Fruit fly (Drosophila melanogaster) whole organism, embryonic: Measurements from ENCODE around the gene CG7860.

Experiments used
- Abd-B ChIP-seq: fragments of 200-800 bp; sonication (Bioruptor generic); optimal IDR thresholded peaks from 2 replicates; lab custom pipeline; 2018; ENCODE audit warnings: missing biosample characterization, mild to moderate bottlenecking, missing genetic modification characterization, moderate library complexity
- Aef1 ChIP-seq: fragments of 200-800 bp; sonication (Bioruptor generic); IDR thresholded peaks from 3 replicates; pipeline ENCODE4 v1.3.6; 2022; ENCODE audit warnings: missing biosample characterization, missing genetic modification characterization
- Antp ChIP-seq: fragments of 200-800 bp; sonication (Bioruptor generic); optimal IDR thresholded peaks from 3 replicates; lab custom pipeline; 2016; ENCODE audit warnings: missing biosample characterization, missing genetic modification characterization
- C15 ChIP-seq: fragments of 200-800 bp; sonication (Bioruptor generic); IDR thresholded peaks from 3 replicates; pipeline ENCODE4 v1.3.6; 2022; ENCODE audit warnings: missing biosample characterization, missing genetic modification characterization
- CG10274 ChIP-seq: fragments of 200-800 bp; sonication (Bioruptor generic); optimal IDR thresholded peaks from 3 replicates; lab custom pipeline; 2017; ENCODE audit warnings: missing biosample characterization, mild to moderate bottlenecking, missing genetic modification characterization
- CG10654 ChIP-seq: fragments of 200-800 bp; sonication (Bioruptor generic); optimal IDR thresholded peaks from 2 replicates; lab custom pipeline; 2016; ENCODE audit warnings: missing biosample characterization, missing genetic modification characterization
- CG10979 ChIP-seq: fragments of 200-800 bp; sonication (Bioruptor generic); optimal IDR thresholded peaks from 2 replicates; lab custom pipeline; 2018; ENCODE audit warnings: missing biosample characterization, mild to moderate bottlenecking, missing genetic modification characterization, moderate library complexity
- CG11085 ChIP-seq: fragments of 200-800 bp; sonication (Bioruptor generic); IDR thresholded peaks from 2 replicates; pipeline ENCODE4 v1.3.6; 2022; ENCODE audit warnings: missing biosample characterization, missing genetic modification characterization
- CG11560 ChIP-seq: fragments of 200-800 bp; sonication (Bioruptor generic); IDR thresholded peaks from 3 replicates; pipeline ENCODE4 v1.3.6; 2022; ENCODE audit warnings: missing biosample characterization, missing genetic modification characterization
- CG13296 ChIP-seq: fragments of 200-800 bp; sonication (Bioruptor generic); optimal IDR thresholded peaks from 3 replicates; lab custom pipeline; 2018; ENCODE audit warnings: missing biosample characterization, mild to moderate bottlenecking, missing genetic modification characterization
- CG15011 ChIP-seq: fragments of 200-800 bp; sonication (Bioruptor generic); optimal IDR thresholded peaks from 3 replicates; lab custom pipeline; 2018; ENCODE audit warnings: missing biosample characterization, mild to moderate bottlenecking, missing genetic modification characterization
- CG1602 ChIP-seq: fragments of 200-800 bp; sonication (Bioruptor generic); optimal IDR thresholded peaks from 3 replicates; lab custom pipeline; 2016; ENCODE audit warnings: missing biosample characterization, missing genetic modification characterization
- CG16779 ChIP-seq: fragments of 200-800 bp; sonication (Bioruptor generic); IDR thresholded peaks from 2 replicates; pipeline ENCODE4 v1.3.6; 2022; ENCODE audit warnings: missing biosample characterization, missing genetic modification characterization
- CG17359 ChIP-seq: fragments of 200-800 bp; sonication (Bioruptor generic); optimal IDR thresholded peaks from 3 replicates; lab custom pipeline; 2018; ENCODE audit warnings: missing biosample characterization, mild to moderate bottlenecking, missing genetic modification characterization, moderate library complexity
- CG2120 ChIP-seq: fragments of 200-800 bp; sonication (Bioruptor generic); optimal IDR thresholded peaks from 3 replicates; lab custom pipeline; 2016; ENCODE audit warnings: missing biosample characterization, missing genetic modification characterization
- CG34422 ChIP-seq: fragments of 200-800 bp; sonication (Bioruptor generic); IDR thresholded peaks from 3 replicates; pipeline ENCODE4 v1.3.6; 2022; ENCODE audit warnings: missing biosample characterization, missing genetic modification characterization
- CG4328 ChIP-seq: fragments of 200-800 bp; sonication (Bioruptor generic); optimal IDR thresholded peaks from 3 replicates; lab custom pipeline; 2017; ENCODE audit warnings: missing biosample characterization, missing genetic modification reagents, missing genetic modification characterization
- CG4617 ChIP-seq: fragments of 200-800 bp; sonication (Bioruptor generic); optimal IDR thresholded peaks from 3 replicates; lab custom pipeline; 2016; ENCODE audit warnings: missing biosample characterization, missing genetic modification characterization, borderline replicate concordance
- CG4854 ChIP-seq: fragments of 200-800 bp; sonication (Bioruptor generic); optimal IDR thresholded peaks from 2 replicates; lab custom pipeline; 2016; ENCODE audit warnings: missing biosample characterization, missing genetic modification characterization, inconsistent platforms
- CG7556 ChIP-seq: fragments of 200-800 bp; sonication (Bioruptor generic); optimal IDR thresholded peaks from 2 replicates; lab custom pipeline; 2017; ENCODE audit warnings: missing biosample characterization, mild to moderate bottlenecking, missing genetic modification characterization
- CG7928 ChIP-seq: fragments of 200-800 bp; sonication (Bioruptor generic); optimal IDR thresholded peaks from 2 replicates; lab custom pipeline; 2017; ENCODE audit warnings: missing biosample characterization, mild to moderate bottlenecking, missing genetic modification characterization
- CG9876 ChIP-seq: fragments of 200-800 bp; sonication (Bioruptor generic); optimal IDR thresholded peaks from 2 replicates; lab custom pipeline; 2016; ENCODE audit warnings: missing biosample characterization, missing genetic modification characterization
- CHES-1-like ChIP-seq: fragments of 200-800 bp; sonication (Bioruptor generic); optimal IDR thresholded peaks from 2 replicates; lab custom pipeline; 2016; ENCODE audit warnings: missing biosample characterization, missing genetic modification characterization
- Camta ChIP-seq: fragments of 200-800 bp; sonication (Bioruptor generic); optimal IDR thresholded peaks from 2 replicates; lab custom pipeline; 2016; ENCODE audit warnings: missing biosample characterization, missing genetic modification characterization
- Doc3 ChIP-seq: fragments of 200-800 bp; sonication (Bioruptor generic); IDR thresholded peaks from 3 replicates; pipeline ENCODE4 v1.3.6; 2022; ENCODE audit warnings: missing biosample characterization, missing genetic modification characterization; ENCODE audit not compliant: partially characterized antibody
- HLH4C ChIP-seq: fragments of 200-800 bp; sonication (Bioruptor generic); IDR thresholded peaks from 3 replicates; pipeline ENCODE4 v1.3.6; 2022; ENCODE audit warnings: missing biosample characterization, missing genetic modification characterization; ENCODE audit not compliant: partially characterized antibody
- Hr3 ChIP-seq: fragments of 200-800 bp; sonication (Bioruptor generic); optimal IDR thresholded peaks from 3 replicates; lab custom pipeline; 2016; ENCODE audit warnings: missing biosample characterization, missing genetic modification characterization
- MESR4 ChIP-seq: fragments of 200-800 bp; sonication (Bioruptor generic); optimal IDR thresholded peaks from 2 replicates; lab custom pipeline; 2018; ENCODE audit warnings: missing biosample characterization, mild to moderate bottlenecking, missing genetic modification characterization, moderate library complexity
- NC2α ChIP-seq: fragments of 200-800 bp; sonication (Bioruptor generic); optimal IDR thresholded peaks from 2 replicates; lab custom pipeline; 2016; ENCODE audit warnings: missing biosample characterization, missing genetic modification characterization
- Opbp ChIP-seq: fragments of 200-800 bp; sonication (Bioruptor generic); IDR thresholded peaks from 3 replicates; pipeline ENCODE4 v1.3.6; 2022; ENCODE audit warnings: missing biosample characterization, missing genetic modification characterization; ENCODE audit not compliant: partially characterized antibody
- Ravus ChIP-seq: fragments of 200-800 bp; sonication (Bioruptor generic); IDR thresholded peaks from 2 replicates; pipeline ENCODE4 v1.3.6; 2022; ENCODE audit warnings: missing biosample characterization, missing genetic modification characterization
- Xbp1 ChIP-seq: fragments of 200-800 bp; sonication (Bioruptor generic); optimal IDR thresholded peaks from 3 replicates; lab custom pipeline; 2016; ENCODE audit warnings: missing biosample characterization, mild to moderate bottlenecking, missing genetic modification characterization
- ab ChIP-seq: fragments of 200-800 bp; sonication (Bioruptor generic); optimal IDR thresholded peaks from 2 replicates; lab custom pipeline; 2016; ENCODE audit warnings: missing biosample characterization, missing genetic modification characterization
- ato ChIP-seq: fragments of 200-800 bp; sonication (Bioruptor generic); IDR thresholded peaks from 2 replicates; pipeline ENCODE4 v1.3.6; 2022; ENCODE audit warnings: missing biosample characterization, missing genetic modification characterization; ENCODE audit not compliant: partially characterized antibody
- bbx ChIP-seq: fragments of 200-800 bp; sonication (Bioruptor generic); IDR thresholded peaks from 2 replicates; pipeline ENCODE4 v1.3.6; 2022; ENCODE audit warnings: missing biosample characterization, missing genetic modification characterization; ENCODE audit not compliant: partially characterized antibody
- crc ChIP-seq: fragments of 200-800 bp; sonication (Bioruptor generic); optimal IDR thresholded peaks from 2 replicates; lab custom pipeline; 2016; ENCODE audit warnings: missing biosample characterization, missing genetic modification characterization
- gce ChIP-seq: fragments of 200-800 bp; sonication (Bioruptor generic); IDR thresholded peaks from 3 replicates; pipeline ENCODE4 v1.3.6; 2022; ENCODE audit warnings: missing biosample characterization, missing genetic modification characterization
- gfzf ChIP-seq: fragments of 200-800 bp; sonication (Bioruptor generic); optimal IDR thresholded peaks from 2 replicates; lab custom pipeline; 2016; ENCODE audit warnings: missing biosample characterization, mild to moderate bottlenecking, missing genetic modification characterization, moderate library complexity
- hb ChIP-seq: fragments of 200-800 bp; sonication (Bioruptor generic); IDR thresholded peaks from 3 replicates; pipeline ENCODE4 v1.3.6; 2022; ENCODE audit warnings: missing biosample characterization, missing genetic modification characterization; ENCODE audit not compliant: partially characterized antibody
- hbn ChIP-seq: fragments of 200-800 bp; sonication (Bioruptor generic); IDR thresholded peaks from 2 replicates; pipeline ENCODE4 v1.3.6; 2022; ENCODE audit warnings: missing biosample characterization, missing genetic modification characterization; ENCODE audit not compliant: partially characterized antibody
- kah ChIP-seq: fragments of 200-800 bp; sonication (Bioruptor generic); optimal IDR thresholded peaks from 2 replicates; lab custom pipeline; 2018; ENCODE audit warnings: missing biosample characterization, mild to moderate bottlenecking, missing genetic modification characterization
- lbe ChIP-seq: fragments of 200-800 bp; sonication (Bioruptor generic); optimal IDR thresholded peaks from 2 replicates; lab custom pipeline; 2016; ENCODE audit warnings: missing biosample characterization, mild to moderate bottlenecking, missing genetic modification characterization
- maf-S ChIP-seq: fragments of 200-800 bp; sonication (Bioruptor generic); optimal IDR thresholded peaks from 2 replicates; lab custom pipeline; 2016; ENCODE audit warnings: missing biosample characterization, missing genetic modification characterization
- mld ChIP-seq: fragments of 200-800 bp; sonication (Bioruptor generic); IDR thresholded peaks from 3 replicates; pipeline ENCODE4 v1.3.6; 2022; ENCODE audit warnings: missing biosample characterization, missing genetic modification characterization; ENCODE audit not compliant: partially characterized antibody
- nerfin-2 ChIP-seq: fragments of 200-800 bp; sonication (Bioruptor generic); IDR thresholded peaks from 2 replicates; pipeline ENCODE4 v1.3.6; 2022; ENCODE audit warnings: missing biosample characterization, missing genetic modification characterization; ENCODE audit not compliant: partially characterized antibody
- sens ChIP-seq: fragments of 200-800 bp; sonication (Bioruptor generic); peaks from one replicate; lab custom pipeline; 2016; ENCODE audit warnings: missing biosample characterization, missing genetic modification characterization
- sug ChIP-seq: fragments of 200-800 bp; optimal IDR thresholded peaks from 2 replicates; lab custom pipeline; 2019; ENCODE audit warnings: missing biosample characterization, mild to moderate bottlenecking, missing genetic modification characterization, moderate library complexity
- ttk ChIP-seq: fragments of 200-800 bp; sonication (Bioruptor generic); IDR thresholded peaks from 2 replicates; pipeline ENCODE4 v2.1.2; 2022; ENCODE audit warnings: missing biosample characterization, missing genetic modification characterization
- unpg ChIP-seq: fragments of 200-800 bp; sonication (Bioruptor generic); optimal IDR thresholded peaks from 3 replicates; lab custom pipeline; 2018; ENCODE audit warnings: missing biosample characterization, mild to moderate bottlenecking, missing genetic modification characterization, moderate library complexity
- vfl ChIP-seq: fragments of 200-800 bp; sonication (Bioruptor generic); optimal IDR thresholded peaks from 2 replicates; lab custom pipeline; 2016; ENCODE audit warnings: missing biosample characterization, missing genetic modification characterization
- vnd ChIP-seq: fragments of 200-800 bp; sonication (Bioruptor generic); IDR thresholded peaks from 3 replicates; pipeline ENCODE4 v1.3.6; 2022; ENCODE audit warnings: missing biosample characterization, missing genetic modification characterization; ENCODE audit not compliant: partially characterized antibody
- zen2 ChIP-seq: fragments of 200-800 bp; sonication (Bioruptor generic); IDR thresholded peaks from 3 replicates; pipeline ENCODE4 v1.3.6; 2022; ENCODE audit warnings: missing biosample characterization, missing genetic modification characterization; ENCODE audit not compliant: partially characterized antibody

The CG7860 gene

DNA sequence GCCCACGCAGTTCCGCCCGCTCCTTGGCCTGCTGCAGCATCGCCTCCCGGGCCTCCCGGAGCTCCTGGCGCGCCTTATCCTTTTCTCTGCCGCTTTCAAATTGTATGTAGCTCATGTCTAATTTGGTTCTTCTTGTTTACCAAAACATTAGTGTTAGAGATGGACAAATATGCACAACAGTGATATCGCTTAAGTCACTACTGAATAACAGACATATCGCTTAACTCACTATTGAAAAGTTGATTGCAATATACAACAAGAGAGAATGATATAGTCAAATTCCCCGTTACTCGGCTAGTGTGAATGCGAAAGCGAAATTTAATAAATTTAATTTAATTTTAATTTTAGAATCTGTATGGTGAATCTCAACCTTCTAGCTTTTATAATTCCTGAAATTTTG lies 5.6 kb downstream of the CG7860 start, which contains the start of gene CG9213 (continued):
- TF ChIP-seq Abd-B = no peak
- no peak for TF ChIP-seq sug (tag; lab: Kevin White, UChicago)
- no peak for TF ChIP-seq ab (GFP tag; lab: Kevin White, UChicago)
- TF ChIP-seq CG11560 = no peak
- peak; percentile 23 for TF ChIP-seq Xbp1
- TF ChIP-seq bbx (GFP tag; lab: Robert Waterston, UW) = peak; percentile 72
- TF ChIP-seq vnd (GFP tag; lab: Robert Waterston, UW) = peak; percentile 72
- TF ChIP-seq CG2120 (GFP tag; lab: Kevin White, UChicago) = peak; percentile 25
- no peak for TF ChIP-seq lbe (GFP tag; lab: Kevin White, UChicago)
- TF ChIP-seq kah = no peak
- no peak for TF ChIP-seq CG17359
- no peak for TF ChIP-seq crc (GFP tag; lab: Kevin White, UChicago)
- TF ChIP-seq ttk (GFP tag; lab: Robert Waterston, UW) = no peak
- no peak for TF ChIP-seq gce (GFP tag; lab: Robert Waterston, UW)
- peak; percentile 7 for TF ChIP-seq sens
- TF ChIP-seq vfl (GFP tag; lab: Kevin White, UChicago) = no peak
- no peak for TF ChIP-seq CG13296
- no peak for TF ChIP-seq CG4617
- no peak for TF ChIP-seq CG4854 (GFP tag; lab: Kevin White, UChicago)
- no peak for TF ChIP-seq CG7556 (GFP tag; lab: Kevin White, UChicago)
- 0 out of 3 replicates have a peak, but pooled peaks have one; percentile 44 for TF ChIP-seq CG34422 (GFP tag; lab: Robert Waterston, UW)
- TF ChIP-seq maf-S (GFP tag; lab: Kevin White, UChicago) = no peak
- TF ChIP-seq NC2α (GFP tag; lab: Kevin White, UChicago) = no peak
- TF ChIP-seq CG10274 (GFP tag; lab: Kevin White, UChicago) = no peak
- TF ChIP-seq zen2 (GFP tag; lab: Robert Waterston, UW) = peak; percentile 58; the same call in 2 of the 3 replicates
- TF ChIP-seq hb (GFP tag; lab: Robert Waterston, UW) = peak; percentile 73
- no peak for TF ChIP-seq CG16779 (GFP tag; lab: Robert Waterston, UW)
- TF ChIP-seq hbn = peak; percentile 77
- no peak for TF ChIP-seq CG4328 (GFP tag; lab: Kevin White, UChicago)
- peak; percentile 12 for TF ChIP-seq CG9876 (GFP tag; lab: Kevin White, UChicago)
- TF ChIP-seq C15 = no peak
- TF ChIP-seq Camta (GFP tag; lab: Kevin White, UChicago) = no peak
- TF ChIP-seq CG7928 (GFP tag; lab: Kevin White, UChicago) = no peak
- TF ChIP-seq unpg (GFP tag; lab: Kevin White, UChicago) = no peak
- TF ChIP-seq CG10979 (tag; lab: Kevin White, UChicago) = no peak
- TF ChIP-seq CHES-1-like = no peak
- peak; percentile 86 for TF ChIP-seq Doc3 (GFP tag; lab: Robert Waterston, UW)
- TF ChIP-seq CG10654 (GFP tag; lab: Kevin White, UChicago) = no peak
- TF ChIP-seq MESR4 (GFP tag; lab: Kevin White, UChicago) = peak; percentile 40
- TF ChIP-seq Hr3 (GFP tag; lab: Kevin White, UChicago) = no peak
- TF ChIP-seq CG1602 (GFP tag; lab: Kevin White, UChicago) = no peak

DNA sequence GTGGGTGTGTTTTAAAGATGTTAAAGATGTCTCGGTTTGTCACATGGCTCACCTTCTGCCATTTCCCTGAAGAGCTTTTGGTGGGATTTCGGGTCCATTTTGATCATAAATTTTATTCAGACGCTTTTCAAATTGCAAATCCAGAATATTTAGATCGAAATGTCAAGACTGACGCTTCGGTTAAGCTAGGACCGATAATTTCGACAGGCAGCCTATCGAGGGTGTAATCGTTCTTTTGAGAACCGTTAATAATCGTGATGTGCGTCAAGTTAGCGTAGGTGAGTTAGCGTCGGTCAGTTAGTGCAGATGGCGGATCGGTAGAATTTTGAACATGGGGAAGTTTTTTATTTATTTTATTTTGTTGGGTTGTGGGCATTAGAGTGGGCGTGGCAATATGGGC lies 6.8 kb downstream of the CG7860 start, which contains the start of gene CG42299:
TSS of gene CG42299 (minus strand) at position 127 of the 400 bp plus-strand sequence.
- TF ChIP-seq lbe (GFP tag; lab: Kevin White, UChicago) (no peak), CG7928 (GFP tag; lab: Kevin White, UChicago) (no peak), ato (GFP tag; lab: Robert Waterston, UW) (peak; percentile 57; the same call in 1 of the 2 replicates), bbx (GFP tag; lab: Robert Waterston, UW) (peak; percentile 67), CG15011 (no peak), mld (GFP tag; lab: Robert Waterston, UW) (peak; percentile 65; the same call in 2 of the 3 replicates), nerfin-2 (GFP tag; lab: Robert Waterston, UW) (peak; percentile 66), CG11085 (GFP tag; lab: Robert Waterston, UW) (no peak), Ravus (GFP tag; lab: Robert Waterston, UW) (no peak), Antp (GFP tag; lab: Kevin White, UChicago) (no peak), HLH4C (peak; percentile 76), gfzf (GFP tag; lab: Kevin White, UChicago) (no peak), Aef1 (no peak), Opbp (GFP tag; lab: Robert Waterston, UW) (peak; percentile 77; the same call in 2 of the 3 replicates)
